Worm (Caenorhabditis elegans): ENCODE data around the gene C39D10.8.

C39D10.8 gene

DNA sequence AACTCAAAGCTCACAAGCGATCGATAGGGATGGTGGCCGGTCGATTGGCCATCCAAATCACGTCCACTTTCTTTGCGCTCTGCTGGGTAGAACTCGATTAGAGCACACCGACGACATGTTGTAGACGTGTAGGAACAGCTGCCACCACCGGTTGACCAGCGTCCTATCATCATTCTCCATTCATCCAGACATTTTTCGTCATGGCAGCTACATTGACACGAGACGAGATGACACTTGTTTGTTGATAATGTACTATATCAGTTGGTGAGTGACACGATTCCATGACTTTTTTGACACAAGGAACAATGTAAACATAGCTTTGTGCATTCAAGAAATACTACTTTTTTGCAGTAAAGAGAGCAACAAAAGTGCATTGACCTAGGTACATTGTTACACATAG is 14.3 kb downstream of the C39D10.8 start:
- TF ChIP-seq nhr-76 (tag; optimal IDR thresholded peaks at IDR 0.05) (no peak), nfya-1 (tag; optimal IDR thresholded peaks at IDR 0.05; ENCODE audit: insufficient read depth) (peak; percentile 27), lsy-12 (tag; optimal IDR thresholded peaks at IDR 0.05) (no peak), egl-5 (tag; optimal IDR thresholded peaks at IDR 0.05) (peak; percentile 10)

DNA sequence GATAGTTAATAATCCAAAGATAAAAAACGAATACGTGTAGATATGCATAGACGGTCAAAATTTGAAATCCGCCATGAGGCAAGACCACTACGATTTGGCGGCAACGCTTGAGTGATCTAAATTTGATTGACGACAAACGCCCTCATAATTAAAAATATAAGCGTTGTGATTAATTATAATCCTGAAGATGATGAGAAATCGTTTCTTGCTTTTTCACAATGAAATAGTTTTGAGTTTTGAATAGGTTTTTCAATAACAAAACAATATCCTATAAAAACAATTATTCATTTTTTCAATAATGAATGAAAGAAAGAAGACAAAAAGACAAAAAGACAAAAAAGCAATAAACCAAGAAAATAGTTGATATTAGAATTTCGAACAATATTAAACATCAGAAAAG is 33.3 kb downstream of the C39D10.8 start, which contains the start of gene C54D2.6:
C54D2.6 (minus strand) TSS at position 101 of the 400 bp plus-strand sequence.
- TF ChIP-seq nhr-28 (tag; optimal IDR thresholded peaks at IDR 0.05) = no peak

DNA sequence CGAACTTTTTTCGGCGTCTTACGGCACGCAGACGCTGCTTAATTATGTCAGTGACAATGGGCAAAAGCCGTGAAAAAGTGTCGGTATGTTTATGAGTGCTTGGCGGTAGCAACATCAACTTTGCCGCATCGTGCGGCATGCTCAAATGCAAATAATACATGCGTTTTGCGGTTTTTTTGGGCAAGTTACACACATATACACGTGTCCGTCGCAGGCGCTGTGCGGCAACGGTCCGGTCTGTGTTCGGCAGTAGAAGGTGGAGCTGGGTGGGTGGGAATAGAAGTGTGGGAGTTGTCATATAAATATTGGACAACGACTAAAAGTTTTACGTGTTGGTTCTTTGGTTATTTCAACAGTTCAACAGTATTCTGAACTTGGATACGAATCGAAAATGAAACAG is 38.5 kb downstream of the C39D10.8 start, which contains the start of gene idpp-11:
idpp-11 (plus strand) TSS at position 301 of the 400 bp plus-strand sequence.
- TF ChIP-seq R02D3.7 (tag; optimal IDR thresholded peaks at IDR 0.05) (no peak), nhr-76 (tag; optimal IDR thresholded peaks at IDR 0.05) (no peak), skn-1 (tag; optimal IDR thresholded peaks at IDR 0.05) (no peak), nhr-25 (tag; optimal IDR thresholded peaks at IDR 0.05) (no peak), ama-1 (optimal IDR thresholded peaks at IDR 0.05) (no peak), hmg-11 (tag; optimal IDR thresholded peaks at IDR 0.05) (no peak), sea-2 (GFP tag; optimal IDR thresholded peaks at IDR 0.05) (no peak), elt-3 (tag; optimal IDR thresholded peaks at IDR 0.05) (no peak), nhr-43 (tag; optimal IDR thresholded peaks at IDR 0.05; ENCODE audit: poor library complexity, severe bottlenecking) (no peak), nhr-237 (tag; optimal IDR thresholded peaks at IDR 0.05) (no peak), fkh-2 (tag; optimal IDR thresholded peaks at IDR 0.05) (no peak), lsy-12 (tag; optimal IDR thresholded peaks at IDR 0.05) (no peak), tbx-2 (tag; optimal IDR thresholded peaks at IDR 0.05) (no peak), ceh-16 (tag; optimal IDR thresholded peaks at IDR 0.05) (no peak), egl-5 (tag; optimal IDR thresholded peaks at IDR 0.05) (no peak), nhr-77 (tag; optimal IDR thresholded peaks at IDR 0.05) (no peak), mml-1 (tag; optimal IDR thresholded peaks at IDR 0.05) (no peak), nhr-67 (tag; optimal IDR thresholded peaks at IDR 0.05) (no peak)

DNA sequence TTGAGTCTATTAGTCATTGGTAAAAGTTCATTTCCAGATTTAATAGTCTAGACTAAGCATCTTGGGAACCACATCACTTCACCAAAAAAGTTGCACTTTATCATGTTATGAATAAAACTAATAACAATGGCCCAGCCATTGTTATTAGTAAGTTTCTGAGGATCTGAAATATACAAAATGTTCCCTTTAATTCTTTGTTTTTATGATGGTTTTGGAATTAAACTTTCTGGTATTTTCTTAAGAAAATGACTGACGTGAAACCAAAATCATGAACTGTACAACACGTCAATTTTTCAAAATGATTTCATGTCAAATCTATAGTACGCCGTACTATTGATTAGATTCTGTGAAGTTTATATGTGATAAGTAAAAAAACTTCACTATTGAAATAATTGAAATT is 40.8 kb downstream of the C39D10.8 start:
- no peak for TF ChIP-seq ztf-11 (tag; optimal IDR thresholded peaks at IDR 0.05)
- TF ChIP-seq elt-3 (tag; optimal IDR thresholded peaks at IDR 0.05) = no peak
- no peak for TF ChIP-seq aly-2 (tag; optimal IDR thresholded peaks at IDR 0.05)
- TF ChIP-seq unc-39 (tag; optimal IDR thresholded peaks at IDR 0.05) = no peak
- no peak for TF ChIP-seq unc-62 (GFP tag; optimal IDR thresholded peaks at IDR 0.05)
- no peak for TF ChIP-seq ceh-82 (tag; optimal IDR thresholded peaks at IDR 0.05)
- no peak for TF ChIP-seq R02D3.7 (tag; optimal IDR thresholded peaks at IDR 0.05)
- no peak for TF ChIP-seq lin-39 (tag; optimal IDR thresholded peaks at IDR 0.05)
- no peak for TF ChIP-seq elt-1 (tag; optimal IDR thresholded peaks at IDR 0.05)

DNA sequence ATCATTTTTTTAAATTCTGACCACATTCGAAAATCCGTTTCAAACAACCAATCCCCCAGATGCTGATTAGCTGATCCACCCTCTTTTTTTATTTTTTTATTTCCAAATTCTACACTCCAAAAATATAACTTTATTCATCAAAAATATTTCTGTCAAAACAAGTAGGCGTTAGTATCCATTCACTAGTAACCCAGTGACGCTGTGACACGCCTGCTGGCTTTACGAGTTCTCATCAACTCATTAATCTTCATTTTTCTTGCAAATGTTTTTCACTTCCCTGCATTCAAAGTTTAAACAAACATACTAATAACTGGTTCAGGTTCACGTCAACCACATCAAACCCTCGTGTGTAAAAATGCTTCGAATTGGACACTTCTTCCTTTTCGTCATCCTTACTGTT is 42.2 kb downstream of the C39D10.8 start, which contains the start of gene nlp-101:
nlp-101 (plus strand) TSS at position 301 of the 400 bp plus-strand sequence.
- TF ChIP-seq ztf-4 (tag; optimal IDR thresholded peaks at IDR 0.05) (no peak), mml-1 (tag; optimal IDR thresholded peaks at IDR 0.05) (no peak), lin-39 (tag; optimal IDR thresholded peaks at IDR 0.05) (no peak), unc-39 (tag; optimal IDR thresholded peaks at IDR 0.05) (no peak), elt-2 (tag; optimal IDR thresholded peaks at IDR 0.05) (no peak), aly-2 (tag; optimal IDR thresholded peaks at IDR 0.05) (no peak), pqm-1 (tag; optimal IDR thresholded peaks at IDR 0.05) (no peak), fkh-2 (tag; optimal IDR thresholded peaks at IDR 0.05) (no peak), zag-1 (tag; optimal IDR thresholded peaks at IDR 0.05) (no peak), eor-1 (tag; optimal IDR thresholded peaks at IDR 0.05) (no peak), nhr-12 (tag; optimal IDR thresholded peaks at IDR 0.05) (no peak), nhr-77 (tag; optimal IDR thresholded peaks at IDR 0.05) (no peak)

DNA sequence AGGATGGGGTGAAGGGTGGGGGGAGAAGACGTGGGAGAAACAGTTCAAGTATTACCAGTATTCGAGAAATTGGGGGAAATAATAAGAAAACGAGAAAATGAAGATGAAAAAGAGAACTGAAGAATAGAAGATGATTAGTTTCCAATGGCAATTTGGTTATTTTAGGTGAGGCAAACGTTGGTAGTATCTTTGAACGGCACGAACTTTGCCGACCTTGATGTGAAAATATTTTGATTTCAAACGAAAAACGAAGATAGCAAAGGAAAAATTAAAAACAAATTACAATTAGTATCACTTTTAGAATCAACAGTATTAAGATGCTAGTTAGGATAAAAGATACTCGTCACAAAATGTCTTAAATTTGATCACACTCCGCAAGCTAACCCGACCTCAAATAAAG is 46.6 kb downstream of the C39D10.8 start, which contains the start of gene sul-3:
sul-3 (minus strand) TSS at position 101 of the 400 bp plus-strand sequence.
- TF ChIP-seq elt-3 (tag; optimal IDR thresholded peaks at IDR 0.05) (no peak), ZK546.5 (tag; optimal IDR thresholded peaks at IDR 0.05) (no peak), fkh-10 (GFP tag; optimal IDR thresholded peaks at IDR 0.05) (no peak), ztf-4 (tag; optimal IDR thresholded peaks at IDR 0.05) (no peak), ama-1 (optimal IDR thresholded peaks at IDR 0.05) (no peak), daf-12 (tag; optimal IDR thresholded peaks at IDR 0.05) (no peak), zag-1 (tag; optimal IDR thresholded peaks at IDR 0.05) (no peak), skn-1 (tag; optimal IDR thresholded peaks at IDR 0.05) (no peak), ceh-9 (tag; optimal IDR thresholded peaks at IDR 0.05) (no peak)
